Fruit fly (Drosophila melanogaster) whole organism, wandering third instar larva: ENCODE measurements around the gene NdufV3.

ENCODE experiments used
- CG32264 ChIP-seq: fragments of 200-800 bp; sonication (Bioruptor generic); optimal IDR thresholded peaks from 2 replicates; lab custom pipeline; 2016; ENCODE audit warnings: missing biosample characterization, missing genetic modification characterization
- GATAd ChIP-seq: sonication (Bioruptor generic); optimal IDR thresholded peaks from 2 replicates; lab custom pipeline; 2016; ENCODE audit warnings: missing biosample characterization, missing genetic modification characterization
- OdsH ChIP-seq: fragments of 200-800 bp; sonication (Bioruptor generic); optimal IDR thresholded peaks from 2 replicates; lab custom pipeline; 2016; ENCODE audit warnings: missing biosample characterization, mild to moderate bottlenecking, missing genetic modification characterization
- Rel ChIP-seq, 2 experiments: fragments of 200-800 bp; sonication (Bioruptor generic) in 1 of 2; optimal IDR thresholded peaks; 2 replicates in 1 of 2; 3 replicates in 1 of 2; lab custom pipeline; 2016 to 2019; ENCODE audit warnings: mild to moderate bottlenecking in 2 of 2, missing biosample characterization in 2 of 2, missing genetic modification characterization in 2 of 2, moderate library complexity in 1 of 2
- lola ChIP-seq: fragments of >200 bp; optimal IDR thresholded peaks from 2 replicates; lab custom pipeline; 2017; ENCODE audit warnings: missing biosample characterization, missing genetic modification characterization
- psq ChIP-seq: fragments of 200-800 bp; sonication (Bioruptor generic); optimal IDR thresholded peaks from 3 replicates; lab custom pipeline; 2017; ENCODE audit warnings: missing biosample characterization, mild to moderate bottlenecking, missing genetic modification characterization, moderate library complexity
- tai ChIP-seq: sonication (Bioruptor generic); optimal IDR thresholded peaks from 2 replicates; lab custom pipeline; 2016; ENCODE audit warnings: missing biosample characterization, missing genetic modification characterization

dm6 chrX:11322257-11322656, 27.5 kb upstream of the NdufV3 start, which contains the start of gene sisA:
- TF ChIP-seq GATAd (GFP tag; lab: Kevin White, UChicago) = no peak
- no peak for TF ChIP-seq tai (GFP tag; lab: Kevin White, UChicago)
- TF ChIP-seq OdsH = no peak
- no peak for TF ChIP-seq lola (GFP tag; lab: Kevin White, UChicago)
- no peak for TF ChIP-seq psq (GFP tag; lab: Kevin White, UChicago)
- TF ChIP-seq Rel (GFP tag; optimal IDR thresholded peaks at IDR 0.05; lab: Kevin White, UChicago) = no peak
- no peak for TF ChIP-seq Rel (tag; optimal IDR thresholded peaks at IDR 0.05; lab: Kevin White, UChicago)
- no peak for TF ChIP-seq CG32264
